Worm (Caenorhabditis elegans) whole organism, mixed stage, embryonic: ENCODE data around the gene flp-9.

ENCODE experiments used
- M03D4.4 ChIP-seq: sonication (generic microtip); optimal IDR thresholded peaks from 2 replicates; lab custom pipeline; 2017; ENCODE audit warnings: mild to moderate bottlenecking, missing genetic modification characterization, missing compliant biosample characterization
- bed-3 ChIP-seq: fragments of 200-800 bp; sonication (Bioruptor generic); optimal IDR thresholded peaks from 3 replicates; lab custom pipeline; 2018; ENCODE audit warnings: mild to moderate bottlenecking, missing genetic modification characterization, moderate library complexity, missing compliant biosample characterization
- blmp-1 ChIP-seq: fragments of 150-350 bp; optimal IDR thresholded peaks from 2 replicates; lab custom pipeline; 2014; ENCODE audit warnings: missing biosample characterization, missing genetic modification characterization
- ceh-39 ChIP-seq: fragments of 150-350 bp; optimal IDR thresholded peaks from 2 replicates; lab custom pipeline; 2014; ENCODE audit warnings: missing biosample characterization, missing genetic modification characterization
- ceh-43 ChIP-seq: fragments of 200-800 bp; sonication (Bioruptor generic); optimal IDR thresholded peaks from 2 replicates; lab custom pipeline; 2018; ENCODE audit warnings: mild to moderate bottlenecking, missing genetic modification characterization, moderate library complexity, missing compliant biosample characterization
- ceh-83 ChIP-seq: fragments of 200-800 bp; sonication (Bioruptor generic); optimal IDR thresholded peaks from 2 replicates; lab custom pipeline; 2018; ENCODE audit warnings: mild to moderate bottlenecking, missing genetic modification characterization, missing compliant biosample characterization
- ces-1 ChIP-seq: fragments of 150-350 bp; optimal IDR thresholded peaks from 2 replicates; lab custom pipeline; 2014; ENCODE audit warnings: missing biosample characterization, missing genetic modification reagents, missing genetic modification characterization
- cnd-1 ChIP-seq: fragments of 200-800 bp; sonication (Bioruptor generic); optimal IDR thresholded peaks from 2 replicates; lab custom pipeline; 2018; ENCODE audit warnings: mild to moderate bottlenecking, missing genetic modification characterization, missing compliant biosample characterization
- drap-1 ChIP-seq: fragments of 200-800 bp; sonication (Bioruptor generic); optimal IDR thresholded peaks from 3 replicates; lab custom pipeline; 2018; ENCODE audit warnings: mild to moderate bottlenecking, missing genetic modification characterization, missing compliant biosample characterization
- elt-1 ChIP-seq: sonication (generic microtip); optimal IDR thresholded peaks from 2 replicates; lab custom pipeline; 2017; ENCODE audit warnings: missing genetic modification characterization, mild to moderate bottlenecking, missing compliant biosample characterization, antibody characterized with exemption, moderate library complexity, borderline replicate concordance; ENCODE audit not compliant: insufficient read depth
- elt-3 ChIP-seq: fragments of 150-350 bp; optimal IDR thresholded peaks from 2 replicates; lab custom pipeline; 2014; ENCODE audit warnings: missing biosample characterization, missing genetic modification characterization
- flh-1 ChIP-seq: fragments of 200-800 bp; sonication (Bioruptor generic); optimal IDR thresholded peaks from 2 replicates; lab custom pipeline; 2018; ENCODE audit warnings: mild to moderate bottlenecking, missing genetic modification characterization, moderate library complexity, missing compliant biosample characterization
- ham-2 ChIP-seq: fragments of 200-800 bp; sonication (Bioruptor generic); optimal IDR thresholded peaks from 2 replicates; lab custom pipeline; 2018; ENCODE audit warnings: mild to moderate bottlenecking, missing genetic modification characterization, missing compliant biosample characterization
- hlh-1 ChIP-seq: fragments of 150-350 bp; optimal IDR thresholded peaks from 2 replicates; lab custom pipeline; 2014; ENCODE audit warnings: missing biosample characterization, missing genetic modification reagents, missing genetic modification characterization
- lin-13 ChIP-seq: fragments of 150-350 bp; optimal IDR thresholded peaks from 2 replicates; lab custom pipeline; 2014; ENCODE audit warnings: missing biosample characterization, missing genetic modification characterization
- lin-32 ChIP-seq: fragments of 200-800 bp; sonication (Bioruptor generic); optimal IDR thresholded peaks from 2 replicates; lab custom pipeline; 2018; ENCODE audit warnings: mild to moderate bottlenecking, missing genetic modification characterization, missing compliant biosample characterization
- lsy-2 ChIP-seq: fragments of 150-350 bp; optimal IDR thresholded peaks from 2 replicates; lab custom pipeline; 2014; ENCODE audit warnings: missing biosample characterization, missing genetic modification characterization
- mab-5 ChIP-seq: fragments of 150-350 bp; optimal IDR thresholded peaks from 2 replicates; lab custom pipeline; 2014; ENCODE audit warnings: missing biosample characterization, missing genetic modification characterization
- mep-1 ChIP-seq: fragments of 150-350 bp; optimal IDR thresholded peaks from 2 replicates; lab custom pipeline; 2017; ENCODE audit warnings: missing biosample characterization, missing genetic modification reagents, missing genetic modification characterization, inconsistent platforms
- mls-2 ChIP-seq: sonication (generic microtip); optimal IDR thresholded peaks from 2 replicates; lab custom pipeline; 2016; ENCODE audit warnings: mild to moderate bottlenecking, missing genetic modification characterization, moderate library complexity, missing compliant biosample characterization
- nhr-12 ChIP-seq: fragments of 150-350 bp; optimal IDR thresholded peaks from 2 replicates; lab custom pipeline; 2014; ENCODE audit warnings: missing biosample characterization, missing genetic modification characterization
- nhr-2 ChIP-seq: fragments of 150-350 bp; optimal IDR thresholded peaks from 2 replicates; lab custom pipeline; 2014; ENCODE audit warnings: missing biosample characterization, missing genetic modification characterization
- nhr-237 ChIP-seq: fragments of 150-350 bp; optimal IDR thresholded peaks from 2 replicates; lab custom pipeline; 2014; ENCODE audit warnings: missing biosample characterization, missing genetic modification characterization
- nhr-28 ChIP-seq: fragments of 150-350 bp; optimal IDR thresholded peaks from 2 replicates; lab custom pipeline; 2014; ENCODE audit warnings: missing biosample characterization, missing genetic modification characterization
- nhr-76 ChIP-seq: sonication (generic microtip); optimal IDR thresholded peaks from 2 replicates; lab custom pipeline; 2017; ENCODE audit warnings: missing biosample characterization, missing genetic modification characterization
- pha-4 ChIP-seq: fragments of 150-350 bp; optimal IDR thresholded peaks from 2 replicates; lab custom pipeline; 2018; ENCODE audit warnings: missing biosample characterization, missing genetic modification reagents, missing genetic modification characterization
- sem-2 ChIP-seq: fragments of 200-800 bp; sonication (Bioruptor generic); optimal IDR thresholded peaks from 2 replicates; lab custom pipeline; 2018; ENCODE audit warnings: mild to moderate bottlenecking, missing genetic modification characterization, missing compliant biosample characterization
- snpc-4 ChIP-seq: fragments of 150-350 bp; optimal IDR thresholded peaks from 2 replicates; lab custom pipeline; 2014; ENCODE audit warnings: missing biosample characterization, missing genetic modification characterization
- sptf-1 ChIP-seq: sonication (generic microtip); optimal IDR thresholded peaks from 2 replicates; lab custom pipeline; 2017; ENCODE audit warnings: mild to moderate bottlenecking, missing genetic modification characterization, moderate library complexity, missing compliant biosample characterization
- tbx-8 ChIP-seq: fragments of 200-800 bp; sonication (Bioruptor generic); optimal IDR thresholded peaks from 2 replicates; lab custom pipeline; 2018; ENCODE audit warnings: mild to moderate bottlenecking, missing genetic modification characterization, moderate library complexity, missing compliant biosample characterization
- unc-120 ChIP-seq: sonication (generic microtip); optimal IDR thresholded peaks from 2 replicates; lab custom pipeline; 2017; ENCODE audit warnings: missing genetic modification characterization, missing compliant biosample characterization; ENCODE audit not compliant: poor library complexity, severe bottlenecking
- unc-39 ChIP-seq: fragments of 150-350 bp; optimal IDR thresholded peaks from 2 replicates; lab custom pipeline; 2014; ENCODE audit warnings: missing biosample characterization, missing genetic modification characterization
- unc-62 ChIP-seq: fragments of 150-350 bp; optimal IDR thresholded peaks from 2 replicates; lab custom pipeline; 2014; ENCODE audit warnings: missing biosample characterization, missing genetic modification reagents, missing genetic modification characterization
- zip-8 ChIP-seq: fragments of 150-350 bp; optimal IDR thresholded peaks from 2 replicates; lab custom pipeline; 2014; ENCODE audit warnings: missing biosample characterization, missing genetic modification characterization
- ztf-11 ChIP-seq: fragments of 150-350 bp; optimal IDR thresholded peaks from 2 replicates; lab custom pipeline; 2014; ENCODE audit warnings: missing biosample characterization, missing genetic modification characterization

Gene flp-9

DNA sequence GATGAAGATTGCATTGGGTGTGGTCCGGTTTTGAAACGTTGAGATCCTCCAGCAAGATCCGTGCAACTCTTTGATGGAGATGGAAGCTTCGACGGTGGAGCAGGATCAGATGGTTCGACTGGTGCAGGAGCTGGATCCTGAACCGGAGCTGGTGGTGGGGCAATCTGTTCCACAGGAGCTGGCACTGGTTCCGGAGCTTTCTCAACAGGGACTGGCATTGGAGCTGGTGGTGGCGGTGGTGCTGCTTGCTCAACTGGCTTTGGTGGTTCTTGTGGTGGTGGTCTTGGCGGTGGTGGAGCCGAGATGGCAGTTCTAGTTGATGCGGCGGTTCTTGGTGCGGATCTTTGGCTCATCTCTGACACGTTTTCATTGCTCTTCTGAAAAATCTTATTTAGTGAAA, 13.7 kb downstream of the flp-9 start:
- TF ChIP-seq sem-2 (GFP tag; lab: Kevin White, UChicago) (no peak), mls-2 (no peak), tbx-8 (GFP tag; lab: Kevin White, UChicago) (no peak), flh-1 (GFP tag; lab: Kevin White, UChicago) (no peak), lin-32 (no peak), lsy-2 (tag; lab: Kevin White, UChicago) (no peak), sptf-1 (tag; lab: Kevin White, UChicago) (no peak), cnd-1 (no peak), lin-13 (no peak), pha-4 (no peak), snpc-4 (tag; lab: Kevin White, UChicago) (no peak), elt-3 (tag; lab: Kevin White, UChicago) (no peak), unc-120 (tag; lab: Kevin White, UChicago) (no peak), ceh-83 (GFP tag; lab: Kevin White, UChicago) (no peak), unc-62 (GFP tag; lab: Kevin White, UChicago) (no peak), nhr-28 (tag; lab: Kevin White, UChicago) (no peak)
- TF ChIP-seq, all 35 proteins: peak for 0

DNA sequence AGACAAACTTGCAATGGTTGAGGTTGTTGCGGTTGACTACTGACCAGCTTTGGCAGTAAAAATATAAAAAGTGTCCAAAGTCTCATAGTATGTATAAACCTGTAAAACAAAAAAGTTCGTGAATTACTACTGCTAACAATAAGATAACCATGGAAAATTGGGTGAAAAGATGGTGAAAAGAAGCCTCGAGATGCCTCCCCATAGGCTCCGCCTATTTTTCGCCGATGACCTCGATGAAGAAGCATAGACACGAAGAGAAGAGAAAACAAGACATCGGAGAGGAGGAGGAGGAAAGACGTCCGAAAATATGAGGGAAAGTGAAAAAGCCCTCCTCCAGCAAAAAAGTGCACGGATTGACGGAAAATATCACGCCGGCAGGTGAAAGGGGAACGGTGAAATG, 15.9 kb downstream of the flp-9 start, which contains the start of gene T23F6.5:
Gene T23F6.5, minus strand, starts transcription at position 101 of the 400 bp plus-strand sequence.
- TF ChIP-seq blmp-1 (peak; percentile 29), flh-1 (GFP tag; lab: Kevin White, UChicago) (no peak)

DNA sequence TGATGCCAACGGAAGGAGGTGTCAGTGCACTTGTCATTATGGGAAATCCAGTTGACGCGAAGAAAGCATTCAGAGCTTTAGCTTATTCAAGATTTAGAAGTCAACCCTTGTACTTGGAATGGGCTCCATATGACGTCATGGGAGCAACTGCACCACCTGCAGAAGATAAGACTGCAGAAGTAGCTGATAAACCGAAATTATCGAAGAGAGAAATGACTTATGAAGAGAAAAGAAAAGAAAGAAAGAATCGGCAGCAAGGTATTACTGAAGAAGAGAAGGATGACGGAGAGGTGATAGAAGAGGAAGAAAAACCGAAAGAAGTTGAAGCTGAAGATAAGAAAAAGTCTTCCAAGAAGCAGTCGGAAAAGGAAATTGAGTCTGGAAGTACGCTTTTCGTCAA, 29.2 kb downstream of the flp-9 start:
- TF ChIP-seq drap-1, result no peak
- no peak for TF ChIP-seq blmp-1
- TF ChIP-seq mab-5, result no peak
- no peak for TF ChIP-seq ceh-39 (tag; lab: Kevin White, UChicago)
- TF ChIP-seq unc-39, result no peak
- no peak for TF ChIP-seq bed-3 (GFP tag; lab: Kevin White, UChicago)
- TF ChIP-seq pha-4, result no peak
- no peak for TF ChIP-seq tbx-8 (GFP tag; lab: Kevin White, UChicago)
- no peak for TF ChIP-seq nhr-2 (tag; lab: Kevin White, UChicago)
- no peak for TF ChIP-seq lin-32
- no peak for TF ChIP-seq unc-120 (tag; lab: Kevin White, UChicago)
- no peak for TF ChIP-seq flh-1 (GFP tag; lab: Kevin White, UChicago)
- TF ChIP-seq nhr-28 (tag; lab: Kevin White, UChicago), result no peak

DNA sequence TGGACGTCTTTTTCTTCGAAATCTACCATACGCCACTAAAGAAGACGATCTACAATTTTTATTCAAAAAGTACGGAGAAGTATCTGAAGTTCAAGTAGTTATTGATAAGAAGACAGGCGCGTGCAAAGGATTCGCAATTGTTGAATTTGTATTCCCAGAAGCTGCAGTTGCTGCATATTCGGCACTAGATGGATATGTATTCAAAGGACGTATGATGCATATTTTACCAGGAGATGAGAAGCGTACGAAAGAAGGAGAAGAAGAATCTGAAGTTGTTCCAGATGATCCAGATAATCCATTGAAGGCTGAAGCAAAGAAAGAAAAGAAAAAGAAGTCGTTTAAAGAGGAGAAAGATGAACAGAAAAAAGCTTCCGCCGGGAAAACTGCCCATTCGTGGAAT, 31.4 kb downstream of the flp-9 start:
- no peak for TF ChIP-seq lsy-2 (tag; lab: Kevin White, UChicago)
- no peak for TF ChIP-seq nhr-28 (tag; lab: Kevin White, UChicago)
- TF ChIP-seq sem-2 (GFP tag; lab: Kevin White, UChicago), result no peak
- no peak for TF ChIP-seq ztf-11 (tag; lab: Kevin White, UChicago)
- TF ChIP-seq lin-32, result no peak
- TF ChIP-seq ces-1 (GFP tag; lab: Kevin White, UChicago), result no peak

DNA sequence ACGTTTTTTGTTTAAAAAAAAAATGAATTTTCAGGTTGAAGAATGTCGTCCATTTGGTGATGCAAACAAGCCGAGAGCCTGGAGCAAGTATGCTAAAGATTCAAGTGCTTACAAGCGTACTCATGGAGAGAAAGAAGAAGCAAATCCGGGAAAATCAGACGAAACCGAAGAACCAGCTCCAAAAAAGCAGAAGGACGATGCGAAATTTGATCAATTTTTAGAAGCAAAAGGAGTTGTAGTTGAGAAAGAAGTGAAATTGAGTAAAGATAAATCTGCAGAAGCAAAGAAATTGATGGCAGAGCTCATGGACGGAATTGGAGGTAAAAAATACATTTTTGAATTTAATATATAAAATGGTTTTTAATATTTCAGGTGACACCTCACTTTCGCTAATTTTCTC, 32.1 kb downstream of the flp-9 start:
- TF ChIP-seq elt-3 (tag; lab: Kevin White, UChicago) (no peak), nhr-12 (tag; lab: Kevin White, UChicago) (no peak), ceh-43 (no peak)

DNA sequence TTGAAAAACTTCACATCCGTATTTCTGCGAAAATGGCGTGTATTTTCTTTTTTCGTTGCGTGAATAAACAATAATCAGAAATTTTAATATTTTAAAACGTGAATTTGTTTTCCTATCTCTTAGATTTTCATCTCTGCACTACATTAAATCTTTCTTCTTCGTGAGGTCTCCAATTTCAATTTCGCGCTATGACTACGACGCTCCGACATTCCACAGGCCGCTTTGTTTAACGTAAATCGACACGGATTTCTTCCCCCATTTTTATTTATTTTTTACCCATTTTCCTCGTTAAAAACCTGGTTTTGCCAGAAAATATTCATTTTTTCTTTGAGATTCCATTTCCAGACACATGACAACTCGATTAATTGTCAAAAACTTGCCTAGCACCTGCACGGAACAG, 32.7 kb downstream of the flp-9 start, which contains the start of the genes T23F6.3 and rbd-1:
Gene T23F6.3, minus strand, starts transcription at position 120 of the 400 bp plus-strand sequence.
Gene rbd-1, plus strand, starts transcription at position 346 of the 400 bp plus-strand sequence.
- no peak for TF ChIP-seq tbx-8 (GFP tag; lab: Kevin White, UChicago)
- no peak for TF ChIP-seq sem-2 (GFP tag; lab: Kevin White, UChicago)
- peak; percentile 10 for TF ChIP-seq M03D4.4 (tag; lab: Kevin White, UChicago)
- TF ChIP-seq sptf-1 (tag; lab: Kevin White, UChicago), result peak; percentile 71
- TF ChIP-seq unc-39, result no peak
- no peak for TF ChIP-seq zip-8 (tag; lab: Kevin White, UChicago)
- TF ChIP-seq unc-120 (tag; lab: Kevin White, UChicago), result no peak
- TF ChIP-seq nhr-76 (tag; lab: Kevin White, UChicago), result no peak
- no peak for TF ChIP-seq flh-1 (GFP tag; lab: Kevin White, UChicago)
- TF ChIP-seq ceh-83 (GFP tag; lab: Kevin White, UChicago), result no peak
- no peak for TF ChIP-seq nhr-2 (tag; lab: Kevin White, UChicago)
- no peak for TF ChIP-seq elt-3 (tag; lab: Kevin White, UChicago)
- TF ChIP-seq cnd-1, result no peak
- TF ChIP-seq hlh-1 (tag; lab: Kevin White, UChicago), result peak; percentile 5
- no peak for TF ChIP-seq bed-3 (GFP tag; lab: Kevin White, UChicago)
- TF ChIP-seq pha-4, result peak; percentile 73
- no peak for TF ChIP-seq elt-1 (tag; lab: Kevin White, UChicago)
- TF ChIP-seq mep-1 (tag; lab: Kevin White, UChicago), result peak; percentile 81
- TF ChIP-seq nhr-237 (tag; lab: Kevin White, UChicago), result peak; percentile 81
- TF ChIP-seq nhr-28 (tag; lab: Kevin White, UChicago), result no peak
- peak; percentile 74 for TF ChIP-seq lin-13
- TF ChIP-seq ham-2 (GFP tag; lab: Kevin White, UChicago), result no peak
- no peak for TF ChIP-seq blmp-1
- TF ChIP-seq ceh-39 (tag; lab: Kevin White, UChicago), result no peak
- no peak for TF ChIP-seq ces-1 (GFP tag; lab: Kevin White, UChicago)
- peak; percentile 40 for TF ChIP-seq mab-5
- no peak for TF ChIP-seq ztf-11 (tag; lab: Kevin White, UChicago)
- TF ChIP-seq lsy-2 (tag; lab: Kevin White, UChicago), result peak; percentile 78
- TF ChIP-seq unc-62 (GFP tag; lab: Kevin White, UChicago), result no peak
- TF ChIP-seq lin-32, result no peak
- TF ChIP-seq nhr-12 (tag; lab: Kevin White, UChicago), result no peak
- TF ChIP-seq ceh-43, result no peak
- no peak for TF ChIP-seq snpc-4 (tag; lab: Kevin White, UChicago)
- no peak for TF ChIP-seq mls-2
- peak; percentile 41 for TF ChIP-seq drap-1
- TF ChIP-seq, all 35 proteins: peak for 10
